Fruit fly (Drosophila melanogaster) whole organism, wandering third instar larva: Measurements from ENCODE around the gene CG1077.

Experiments used
- Dfd ChIP-seq: fragments of >200 bp; optimal IDR thresholded peaks from 2 replicates; lab custom pipeline; 2017; ENCODE audit warnings: missing biosample characterization, missing genetic modification characterization
- HLH106 ChIP-seq: fragments of 200-800 bp; optimal IDR thresholded peaks from 3 replicates; lab custom pipeline; 2019; ENCODE audit warnings: missing biosample characterization, mild to moderate bottlenecking, missing genetic modification characterization, moderate library complexity
- OdsH ChIP-seq: fragments of 200-800 bp; sonication (Bioruptor generic); optimal IDR thresholded peaks from 2 replicates; lab custom pipeline; 2016; ENCODE audit warnings: missing biosample characterization, mild to moderate bottlenecking, missing genetic modification characterization
- Rel ChIP-seq, 2 experiments: fragments of 200-800 bp; sonication (Bioruptor generic) in 1 of 2; optimal IDR thresholded peaks; 2 replicates in 1 of 2; 3 replicates in 1 of 2; lab custom pipeline; 2016 to 2019; ENCODE audit warnings: mild to moderate bottlenecking in 2 of 2, missing biosample characterization in 2 of 2, missing genetic modification characterization in 2 of 2, moderate library complexity in 1 of 2
- foxo ChIP-seq, 2 experiments: fragments of 200-800 bp; sonication (Bioruptor generic); optimal IDR thresholded peaks; 2 replicates in 1 of 2; 3 replicates in 1 of 2; lab custom pipeline; 2016 to 2017; ENCODE audit warnings: missing biosample characterization in 2 of 2, missing genetic modification characterization in 2 of 2
- h ChIP-seq: fragments of 200-800 bp; sonication (Bioruptor generic); optimal IDR thresholded peaks from 3 replicates; lab custom pipeline; 2016; ENCODE audit warnings: missing biosample characterization, mild to moderate bottlenecking, missing genetic modification characterization
- sv ChIP-seq: fragments of 200-800 bp; sonication (Bioruptor generic); optimal IDR thresholded peaks from 3 replicates; lab custom pipeline; 2016; ENCODE audit warnings: missing biosample characterization, missing genetic modification characterization

DNA sequence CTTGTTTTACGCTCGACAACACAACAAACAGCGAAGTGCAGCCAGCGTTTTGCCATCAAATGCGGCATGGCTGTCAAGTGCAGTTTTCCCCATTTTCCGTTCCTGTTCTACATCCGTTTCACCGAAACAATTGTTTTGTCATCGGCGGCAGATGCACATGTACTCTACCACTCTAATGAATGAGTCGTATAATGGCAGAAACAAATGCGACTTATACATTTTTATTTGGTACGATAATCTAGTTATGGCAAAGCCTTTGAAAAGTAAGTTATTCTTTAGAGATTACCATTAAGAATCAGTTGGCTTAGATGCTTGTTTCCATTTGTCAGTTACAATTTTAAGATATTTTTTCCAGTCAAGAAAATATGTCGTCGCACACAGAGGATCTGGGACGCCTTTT lies 45.0 kb upstream of the CG1077 start, which contains the start of gene Vha14-2:
- TF ChIP-seq h (GFP tag; lab: Kevin White, UChicago) (no peak), foxo (GFP tag; optimal IDR thresholded peaks at IDR 0.05; lab: Kevin White, UChicago) (no peak), Rel (GFP tag; optimal IDR thresholded peaks at IDR 0.05; lab: Kevin White, UChicago) (no peak), Rel (tag; optimal IDR thresholded peaks at IDR 0.05; lab: Kevin White, UChicago) (no peak), sv (no peak), HLH106 (no peak), OdsH (GFP tag; lab: Kevin White, UChicago) (no peak), Dfd (no peak)
